Worm (Caenorhabditis elegans) whole organism, L1 larva: ENCODE data around the gene pha-4.

Experiments
- Y116A8C.19 ChIP-seq: sonication (generic microtip); optimal IDR thresholded peaks from 2 replicates; lab custom pipeline; 2016; ENCODE audit warnings: missing compliant biosample characterization, missing genetic modification characterization, borderline replicate concordance
- alr-1 ChIP-seq: fragments of 200-800 bp; sonication (Bioruptor generic); optimal IDR thresholded peaks from 2 replicates; lab custom pipeline; 2018; ENCODE audit warnings: borderline replicate concordance, mild to moderate bottlenecking, missing genetic modification characterization, missing compliant biosample characterization
- aly-2 ChIP-seq: fragments of 150-350 bp; optimal IDR thresholded peaks from 2 replicates; lab custom pipeline; 2014; ENCODE audit warnings: missing biosample characterization, missing genetic modification characterization
- ama-1 ChIP-seq: fragments of 150-350 bp; optimal IDR thresholded peaks from 2 replicates; lab custom pipeline; 2014
- blmp-1 ChIP-seq: fragments of 150-350 bp; optimal IDR thresholded peaks from 2 replicates; lab custom pipeline; 2014; ENCODE audit warnings: missing biosample characterization, missing genetic modification characterization
- ceh-63 ChIP-seq: fragments of 200-800 bp; sonication (Bioruptor generic); optimal IDR thresholded peaks from 2 replicates; lab custom pipeline; 2018; ENCODE audit warnings: mild to moderate bottlenecking, missing genetic modification characterization, missing compliant biosample characterization
- ceh-82 ChIP-seq, 3 experiments: fragments of 150-350 bp in 1 of 3; sonication (generic microtip) in 2 of 3; optimal IDR thresholded peaks; 2 replicates each; lab custom pipeline; 2014 to 2017; ENCODE audit warnings: missing biosample characterization in 3 of 3, missing genetic modification characterization in 3 of 3
- ceh-88 ChIP-seq: fragments of 200-800 bp; sonication (Bioruptor generic); IDR thresholded peaks from 2 replicates; pipeline ENCODE4 v1.3.6; 2022; ENCODE audit warnings: missing genetic modification characterization, missing compliant biosample characterization
- ceh-90 ChIP-seq: sonication (generic microtip); optimal IDR thresholded peaks from 2 replicates; lab custom pipeline; 2016; ENCODE audit warnings: missing genetic modification characterization, missing compliant biosample characterization
- dpl-1 ChIP-seq, 3 experiments: fragments of 150-350 bp in 2 of 3; sonication (generic microtip) in 1 of 3; optimal IDR thresholded peaks; 2 replicates each; lab custom pipeline; 2014 to 2017; ENCODE audit warnings: missing biosample characterization in 3 of 3, missing genetic modification characterization in 3 of 3, missing genetic modification reagents in 3 of 3
- dsc-1 ChIP-seq: sonication (generic microtip); optimal IDR thresholded peaks from 2 replicates; lab custom pipeline; 2016; ENCODE audit warnings: mild to moderate bottlenecking, missing genetic modification characterization, missing compliant biosample characterization
- efl-1 ChIP-seq, 4 experiments: fragments of 150-350 bp; optimal IDR thresholded peaks in 3 of 4; peaks in 1 of 4; 1 replicate in 1 of 4; 2 replicates in 3 of 4; lab custom pipeline; 2014; ENCODE audit warnings: missing biosample characterization in 2 of 4, missing genetic modification characterization in 2 of 4, missing genetic modification reagents in 2 of 4
- efl-3 ChIP-seq: fragments of 200-800 bp; sonication (Bioruptor generic); optimal IDR thresholded peaks from 2 replicates; lab custom pipeline; 2018; ENCODE audit warnings: mild to moderate bottlenecking, missing genetic modification characterization, missing compliant biosample characterization
- egl-13 ChIP-seq: sonication (generic microtip); optimal IDR thresholded peaks from 2 replicates; lab custom pipeline; 2016; ENCODE audit warnings: missing genotype, missing genetic modification reagents, missing genetic modification characterization, missing compliant biosample characterization
- elt-2 ChIP-seq: sonication (generic microtip); optimal IDR thresholded peaks from 2 replicates; lab custom pipeline; 2016; ENCODE audit warnings: missing genetic modification characterization, mild to moderate bottlenecking, inconsistent platforms, missing compliant biosample characterization, missing genetic modification reagents
- elt-3 ChIP-seq, 6 experiments: fragments of 150-350 bp in 1 of 6; sonication (generic microtip); optimal IDR thresholded peaks; 2 replicates each; lab custom pipeline; 2017 to 2018; ENCODE audit warnings: missing biosample characterization in 6 of 6, missing genetic modification characterization in 6 of 6, inconsistent platforms in 1 of 6
- ets-5 ChIP-seq: fragments of 200-800 bp; sonication (Bioruptor generic); IDR thresholded peaks from 2 replicates; pipeline ENCODE4 v1.3.6; 2022; ENCODE audit warnings: missing genetic modification characterization, missing compliant biosample characterization
- fos-1 ChIP-seq: fragments of 150-350 bp; optimal IDR thresholded peaks from 2 replicates; lab custom pipeline; 2014; ENCODE audit warnings: missing biosample characterization, missing genetic modification characterization
- hlh-4 ChIP-seq: sonication (generic microtip); optimal IDR thresholded peaks from 2 replicates; lab custom pipeline; 2016; ENCODE audit warnings: mild to moderate bottlenecking, missing genetic modification characterization, missing compliant biosample characterization
- hpl-2 ChIP-seq: fragments of 150-350 bp; optimal IDR thresholded peaks from 2 replicates; lab custom pipeline; 2014; ENCODE audit warnings: missing biosample characterization, missing genetic modification reagents, missing genetic modification characterization
- irx-1 ChIP-seq: sonication (generic microtip); optimal IDR thresholded peaks from 2 replicates; lab custom pipeline; 2016; ENCODE audit warnings: missing genetic modification characterization, missing compliant biosample characterization
- lin-13 ChIP-seq: fragments of 150-350 bp; optimal IDR thresholded peaks from 2 replicates; lab custom pipeline; 2014; ENCODE audit warnings: missing biosample characterization, missing genetic modification reagents, missing genetic modification characterization
- lin-14 ChIP-seq: fragments of 200-800 bp; sonication (Bioruptor generic); optimal IDR thresholded peaks from 2 replicates; lab custom pipeline; 2018; ENCODE audit warnings: mild to moderate bottlenecking, missing genetic modification characterization, moderate library complexity, missing compliant biosample characterization
- lin-35 ChIP-seq, 2 experiments: fragments of 150-350 bp; optimal IDR thresholded peaks; 2 replicates each; lab custom pipeline; 2014; ENCODE audit warnings: missing biosample characterization in 2 of 2, missing genetic modification characterization in 2 of 2, missing genetic modification reagents in 2 of 2
- lsy-2 ChIP-seq, 2 experiments: fragments of 150-350 bp; optimal IDR thresholded peaks; 2 replicates each; lab custom pipeline; 2014; ENCODE audit warnings: missing biosample characterization in 2 of 2, missing genetic modification characterization in 2 of 2
- mdl-1 ChIP-seq, 2 experiments: fragments of 150-350 bp; optimal IDR thresholded peaks; 2 replicates each; lab custom pipeline; 2014 to 2017; ENCODE audit warnings: missing biosample characterization in 2 of 2, missing genetic modification characterization in 2 of 2, inconsistent platforms in 1 of 2
- mef-2 ChIP-seq: fragments of 150-350 bp; optimal IDR thresholded peaks from 2 replicates; lab custom pipeline; 2014; ENCODE audit warnings: missing biosample characterization, missing genetic modification characterization
- mep-1 ChIP-seq: fragments of 150-350 bp; optimal IDR thresholded peaks from 2 replicates; lab custom pipeline; 2014; ENCODE audit warnings: missing biosample characterization, missing genetic modification characterization
- nhr-11 ChIP-seq: fragments of 150-350 bp; optimal IDR thresholded peaks from 2 replicates; lab custom pipeline; 2014; ENCODE audit warnings: missing biosample characterization, missing genetic modification characterization
- nhr-12 ChIP-seq: sonication (generic microtip); optimal IDR thresholded peaks from 2 replicates; lab custom pipeline; 2017; ENCODE audit warnings: missing biosample characterization, missing genetic modification characterization
- nhr-19 ChIP-seq: fragments of 200-800 bp; sonication (Bioruptor generic); conservative IDR thresholded peaks from 2 replicates; pipeline ENCODE4 v1.3.6; 2022; ENCODE audit warnings: missing genetic modification characterization, missing compliant biosample characterization
- nhr-20 ChIP-seq: sonication (generic microtip); optimal IDR thresholded peaks from 2 replicates; lab custom pipeline; 2016; ENCODE audit warnings: mild to moderate bottlenecking, missing genetic modification characterization, missing compliant biosample characterization
- nhr-237 ChIP-seq: fragments of 150-350 bp; optimal IDR thresholded peaks from 2 replicates; lab custom pipeline; 2014; ENCODE audit warnings: missing biosample characterization, missing genetic modification characterization
- nhr-28 ChIP-seq: fragments of 150-350 bp; optimal IDR thresholded peaks from 2 replicates; lab custom pipeline; 2014; ENCODE audit warnings: missing biosample characterization, missing genetic modification characterization
- nhr-71 ChIP-seq: sonication (generic microtip); optimal IDR thresholded peaks from 2 replicates; lab custom pipeline; 2016; ENCODE audit warnings: mild to moderate bottlenecking, missing genetic modification characterization, moderate library complexity, missing compliant biosample characterization
- nhr-76 ChIP-seq: sonication (generic microtip); optimal IDR thresholded peaks from 2 replicates; lab custom pipeline; 2017; ENCODE audit warnings: missing biosample characterization, missing genetic modification characterization
- nhr-77 ChIP-seq: fragments of 150-350 bp; optimal IDR thresholded peaks from 2 replicates; lab custom pipeline; 2014; ENCODE audit warnings: missing biosample characterization, missing genetic modification characterization
- nhr-90 ChIP-seq: sonication (generic microtip); optimal IDR thresholded peaks from 2 replicates; lab custom pipeline; 2016; ENCODE audit warnings: mild to moderate bottlenecking, missing genetic modification characterization, missing compliant biosample characterization; ENCODE audit not compliant: poor library complexity
- pag-3 ChIP-seq: sonication (generic microtip); optimal IDR thresholded peaks from 2 replicates; lab custom pipeline; 2017; ENCODE audit warnings: missing genetic modification characterization, mild to moderate bottlenecking, missing compliant biosample characterization, antibody characterized with exemption, borderline replicate concordance; ENCODE audit not compliant: insufficient read depth
- pax-3 ChIP-seq: fragments of 200-800 bp; sonication (Bioruptor generic); optimal IDR thresholded peaks from 2 replicates; lab custom pipeline; 2018; ENCODE audit warnings: mild to moderate bottlenecking, missing genetic modification characterization, moderate library complexity, missing compliant biosample characterization
- pqm-1 ChIP-seq: sonication (generic microtip); optimal IDR thresholded peaks from 3 replicates; lab custom pipeline; 2017; ENCODE audit warnings: missing biosample characterization, missing genetic modification characterization
- rnt-1 ChIP-seq: sonication (generic microtip); optimal IDR thresholded peaks from 2 replicates; lab custom pipeline; 2016; ENCODE audit warnings: mild to moderate bottlenecking, missing genetic modification characterization, moderate library complexity, missing compliant biosample characterization
- snpc-4 ChIP-seq: fragments of 150-350 bp; optimal IDR thresholded peaks from 2 replicates; lab custom pipeline; 2014; ENCODE audit warnings: missing biosample characterization, missing genetic modification characterization
- snu-23 ChIP-seq: sonication (generic microtip); optimal IDR thresholded peaks from 2 replicates; lab custom pipeline; 2016; ENCODE audit warnings: missing genetic modification characterization, missing compliant biosample characterization
- swsn-7 ChIP-seq: sonication (generic microtip); optimal IDR thresholded peaks from 2 replicates; lab custom pipeline; 2016; ENCODE audit warnings: missing genetic modification characterization, missing compliant biosample characterization
- tbx-2 ChIP-seq: sonication (generic microtip); optimal IDR thresholded peaks from 2 replicates; lab custom pipeline; 2016; ENCODE audit warnings: missing genetic modification characterization, missing compliant biosample characterization
- unc-130 ChIP-seq: fragments of 150-350 bp; optimal IDR thresholded peaks from 2 replicates; lab custom pipeline; 2017; ENCODE audit warnings: missing biosample characterization, missing genetic modification characterization, inconsistent platforms
- unc-30 ChIP-seq: sonication (generic microtip); optimal IDR thresholded peaks from 2 replicates; lab custom pipeline; 2017; ENCODE audit warnings: missing biosample characterization, missing genetic modification characterization
- unc-98 ChIP-seq: fragments of 200-800 bp; sonication (Bioruptor generic); IDR thresholded peaks from 2 replicates; pipeline ENCODE4 v1.3.6; 2022; ENCODE audit warnings: missing genetic modification characterization, missing compliant biosample characterization
- vab-15 ChIP-seq: sonication (generic microtip); optimal IDR thresholded peaks from 2 replicates; lab custom pipeline; 2017; ENCODE audit warnings: missing genotype, mild to moderate bottlenecking, missing genetic modification characterization, missing compliant biosample characterization
- zag-1 ChIP-seq: fragments of 150-350 bp; optimal IDR thresholded peaks from 2 replicates; lab custom pipeline; 2014; ENCODE audit warnings: missing biosample characterization, missing genetic modification characterization
- ztf-11 ChIP-seq, 2 experiments: sonication (generic microtip); optimal IDR thresholded peaks; 2 replicates each; lab custom pipeline; 2016 to 2017; ENCODE audit warnings: missing genetic modification characterization in 2 of 2, missing biosample characterization in 1 of 2, missing compliant biosample characterization in 1 of 2
- ztf-4 ChIP-seq: fragments of 150-350 bp; optimal IDR thresholded peaks from 2 replicates; lab custom pipeline; 2014; ENCODE audit warnings: missing biosample characterization, missing genetic modification characterization

Gene pha-4

ce11 chrV:20744290-20744837 lies 8.5 kb upstream of the pha-4 start, which contains the start of gene dnj-25 (continued):
- TF ChIP-seq mep-1 (tag; lab: Kevin White, UChicago) (peak; percentile 51), nhr-77 (tag; lab: Kevin White, UChicago) (no peak), unc-30 (no peak), nhr-76 (tag; lab: Kevin White, UChicago) (no peak), hpl-2 (GFP tag; lab: Kevin White, UChicago) (no peak), nhr-90 (tag; lab: Kevin White, UChicago) (no peak), pax-3 (no peak), ztf-4 (tag; lab: Kevin White, UChicago) (no peak), irx-1 (no peak), ama-1 (lab: Kevin White, UChicago) (no peak), lin-14 (GFP tag; lab: Kevin White, UChicago) (peak; percentile 47), nhr-20 (peak; percentile 14), fos-1 (no peak), egl-13 (tag; lab: Kevin White, UChicago) (no peak), pqm-1 (tag; lab: Kevin White, UChicago) (no peak), nhr-28 (no peak), ceh-90 (no peak), elt-2 (tag; lab: Kevin White, UChicago) (no peak), lin-35 (GFP tag; optimal IDR thresholded peaks at IDR 0.05; lab: Kevin White, UChicago) (peak; percentile 19 to 50), Y116A8C.19 (tag; lab: Kevin White, UChicago) (no peak), nhr-71 (tag; lab: Kevin White, UChicago) (peak; percentile 35), efl-1 (optimal IDR thresholded peaks at IDR 0.05; lab: Kevin White, UChicago) (peak; percentile 35 to 46), efl-1 (GFP tag; optimal IDR thresholded peaks at IDR 0.05 in 1 of 2; lab: Kevin White, UChicago) (peak; percentile 31 to 89), alr-1 (no peak), lin-13 (GFP tag; lab: Kevin White, UChicago) (no peak), nhr-19 (GFP tag; lab: Robert Waterston, UW) (no peak), vab-15 (tag; lab: Kevin White, UChicago) (no peak), lsy-2 (tag; optimal IDR thresholded peaks at IDR 0.05; lab: Kevin White, UChicago) (peak; percentile 37 to 52), ceh-82 (tag; optimal IDR thresholded peaks at IDR 0.05; lab: Kevin White, UChicago) (peak in 1 of 3 experiments; percentile 31), pag-3 (tag; lab: Kevin White, UChicago) (no peak), ceh-63 (GFP tag; lab: Kevin White, UChicago) (no peak), blmp-1 (tag; lab: Kevin White, UChicago) (peak; percentile 95), nhr-12 (tag; lab: Kevin White, UChicago) (no peak), tbx-2 (tag; lab: Kevin White, UChicago) (no peak), mdl-1 (tag; optimal IDR thresholded peaks at IDR 0.05; lab: Kevin White, UChicago) (no peak), dpl-1 (GFP tag; optimal IDR thresholded peaks at IDR 0.05; lab: Kevin White, UChicago) (peak in 1 of 3 experiments; percentile 41), unc-130 (no peak), elt-3 (tag; optimal IDR thresholded peaks at IDR 0.05; lab: Kevin White, UChicago) (no peak), swsn-7 (no peak), ceh-88 (no peak), unc-98 (no peak), efl-3 (GFP tag; lab: Kevin White, UChicago) (no peak), rnt-1 (no peak), zag-1 (tag; lab: Kevin White, UChicago) (no peak), ztf-11 (tag; optimal IDR thresholded peaks at IDR 0.05; lab: Kevin White, UChicago) (no peak), hlh-4 (tag; lab: Kevin White, UChicago) (no peak), snpc-4 (no peak), ets-5 (GFP tag; lab: Robert Waterston, UW) (no peak), nhr-11 (no peak), nhr-237 (no peak), aly-2 (tag; lab: Kevin White, UChicago) (no peak), mef-2 (tag; lab: Kevin White, UChicago) (no peak), dsc-1 (no peak), snu-23 (GFP tag; lab: Kevin White, UChicago) (peak; percentile 47)
